Worm (Caenorhabditis elegans): ENCODE data around the gene nlp-79.

ce11 chrIV:13190075-13190474, 40.7 kb downstream of the nlp-79 start:
- TF ChIP-seq mab-5 (tag; optimal IDR thresholded peaks at IDR 0.05) (no peak), elt-3 (tag; optimal IDR thresholded peaks at IDR 0.05) (no peak), snpc-4 (tag; optimal IDR thresholded peaks at IDR 0.05) (no peak), sptf-1 (tag; optimal IDR thresholded peaks at IDR 0.05) (no peak), nhr-12 (tag; optimal IDR thresholded peaks at IDR 0.05) (no peak), blmp-1 (tag; optimal IDR thresholded peaks at IDR 0.05) (no peak), zip-8 (tag; optimal IDR thresholded peaks at IDR 0.05) (no peak), mls-2 (tag; optimal IDR thresholded peaks at IDR 0.05) (no peak), unc-39 (tag; optimal IDR thresholded peaks at IDR 0.05) (no peak), nhr-28 (tag; optimal IDR thresholded peaks at IDR 0.05) (no peak)
